Worm (Caenorhabditis elegans) whole organism, L4 larva: ENCODE measurements around the gene cat-1.

Experiments used
- F26F4.8 ChIP-seq: fragments of 200-800 bp; sonication (Bioruptor generic); conservative IDR thresholded peaks from 2 replicates; pipeline ENCODE4 v1.3.6; 2022; ENCODE audit warnings: missing genetic modification characterization, missing compliant biosample characterization
- F37D6.2 ChIP-seq: sonication (generic microtip); optimal IDR thresholded peaks from 2 replicates; lab custom pipeline; 2016; ENCODE audit warnings: mild to moderate bottlenecking, missing genetic modification characterization, missing compliant biosample characterization
- T20F7.1 ChIP-seq: fragments of 200-800 bp; sonication (Bioruptor generic); optimal IDR thresholded peaks from 2 replicates; lab custom pipeline; 2018; ENCODE audit warnings: mild to moderate bottlenecking, missing genetic modification characterization, missing compliant biosample characterization
- Y105C5A.15 ChIP-seq: fragments of 200-800 bp; sonication (Bioruptor generic); IDR thresholded peaks from 2 replicates; pipeline ENCODE4 v1.3.6; 2022; ENCODE audit warnings: missing genetic modification characterization, missing compliant biosample characterization
- ZK546.5 ChIP-seq, 2 experiments: sonication (generic microtip); optimal IDR thresholded peaks; 2 replicates each; lab custom pipeline; 2017; ENCODE audit warnings: missing biosample characterization in 2 of 2, missing genetic modification characterization in 2 of 2
- aha-1 ChIP-seq: fragments of 150-350 bp; peaks from one replicate; lab custom pipeline; 2014; ENCODE audit warnings: missing biosample characterization, missing genetic modification characterization
- ceh-20 ChIP-seq: fragments of 200-800 bp; sonication (Bioruptor generic); IDR thresholded peaks from 2 replicates; pipeline ENCODE4 v1.3.6; 2022; ENCODE audit warnings: missing genetic modification reagents, missing genetic modification characterization, missing compliant biosample characterization
- ceh-28 ChIP-seq: fragments of 150-350 bp; optimal IDR thresholded peaks from 2 replicates; lab custom pipeline; 2014; ENCODE audit warnings: missing biosample characterization, missing genetic modification reagents, missing genetic modification characterization
- cey-2 ChIP-seq: sonication (generic microtip); optimal IDR thresholded peaks from 3 replicates; lab custom pipeline; 2017; ENCODE audit warnings: missing genetic modification characterization, mild to moderate bottlenecking, missing compliant biosample characterization, antibody characterized with exemption, borderline replicate concordance; ENCODE audit not compliant: insufficient read depth
- daf-16 ChIP-seq, 3 experiments: sonication (generic microtip); optimal IDR thresholded peaks; 2 replicates each; lab custom pipeline; 2016 to 2017; ENCODE audit warnings: missing genetic modification characterization in 3 of 3, missing genetic modification reagents in 3 of 3, mild to moderate bottlenecking in 2 of 3, missing compliant biosample characterization in 2 of 3, missing biosample characterization in 1 of 3, moderate library complexity in 1 of 3
- dmd-8 ChIP-seq: fragments of 200-800 bp; sonication (Bioruptor generic); IDR thresholded peaks from 2 replicates; pipeline ENCODE4 v1.3.6; 2022; ENCODE audit warnings: missing genetic modification characterization, missing compliant biosample characterization
- dmd-9 ChIP-seq: fragments of 200-800 bp; sonication (Bioruptor generic); IDR thresholded peaks from 2 replicates; pipeline ENCODE4 v1.3.6; 2022; ENCODE audit warnings: missing genetic modification reagents, missing genetic modification characterization, missing compliant biosample characterization
- dpl-1 ChIP-seq: fragments of 150-350 bp; optimal IDR thresholded peaks from 2 replicates; lab custom pipeline; 2014; ENCODE audit warnings: missing biosample characterization, missing genetic modification reagents, missing genetic modification characterization
- duxl-1 ChIP-seq: sonication (generic microtip); optimal IDR thresholded peaks from 2 replicates; lab custom pipeline; 2016; ENCODE audit warnings: mild to moderate bottlenecking, missing genetic modification characterization, moderate library complexity, missing compliant biosample characterization; ENCODE audit not compliant: poor library complexity
- dve-1 ChIP-seq: sonication (generic microtip); optimal IDR thresholded peaks from 2 replicates; lab custom pipeline; 2017; ENCODE audit warnings: antibody characterized with exemption, mild to moderate bottlenecking, missing genetic modification characterization, missing compliant biosample characterization; ENCODE audit not compliant: insufficient read depth
- egl-27 ChIP-seq: sonication (generic microtip); optimal IDR thresholded peaks from 3 replicates; lab custom pipeline; 2017; ENCODE audit warnings: missing biosample characterization, missing genetic modification reagents, missing genetic modification characterization
- egl-43 ChIP-seq: fragments of 200-800 bp; sonication (Bioruptor generic); IDR thresholded peaks from 2 replicates; pipeline ENCODE4 v1.3.6; 2022; ENCODE audit warnings: missing genetic modification reagents, missing genetic modification characterization, missing compliant biosample characterization
- hlh-11 ChIP-seq: fragments of 200-800 bp; sonication (Bioruptor generic); optimal IDR thresholded peaks from 2 replicates; lab custom pipeline; 2018; ENCODE audit warnings: mild to moderate bottlenecking, missing genetic modification characterization, missing compliant biosample characterization
- hmg-1.1 ChIP-seq: fragments of 200-800 bp; sonication (Bioruptor generic); IDR thresholded peaks from 2 replicates; pipeline ENCODE4 v1.3.6; 2022; ENCODE audit warnings: missing genetic modification reagents, missing genetic modification characterization, missing compliant biosample characterization
- lin-1 ChIP-seq: fragments of 200-800 bp; sonication (Bioruptor generic); IDR thresholded peaks from 2 replicates; pipeline ENCODE4 v1.3.6; 2022; ENCODE audit warnings: missing genetic modification reagents, missing genetic modification characterization, missing compliant biosample characterization
- lin-13 ChIP-seq: fragments of 150-350 bp; optimal IDR thresholded peaks from 2 replicates; lab custom pipeline; 2014; ENCODE audit warnings: missing biosample characterization, missing genetic modification reagents, missing genetic modification characterization
- lin-29 ChIP-seq: fragments of 200-800 bp; sonication (Bioruptor generic); IDR thresholded peaks from 2 replicates; pipeline ENCODE4 v1.3.6; 2022; ENCODE audit warnings: missing genetic modification reagents, missing genetic modification characterization, missing compliant biosample characterization
- lin-38 ChIP-seq: fragments of 200-800 bp; sonication (Bioruptor generic); IDR thresholded peaks from 2 replicates; pipeline ENCODE4 v1.3.6; 2022; ENCODE audit warnings: missing genetic modification reagents, missing genetic modification characterization, missing compliant biosample characterization
- lir-3 ChIP-seq: sonication (generic microtip); optimal IDR thresholded peaks from 2 replicates; lab custom pipeline; 2016; ENCODE audit warnings: mild to moderate bottlenecking, missing genetic modification characterization, missing compliant biosample characterization
- lsy-2 ChIP-seq, 2 experiments: fragments of 150-350 bp in 1 of 2; sonication (generic microtip) in 1 of 2; optimal IDR thresholded peaks; 2 replicates each; lab custom pipeline; 2014 to 2017; ENCODE audit warnings: missing biosample characterization in 2 of 2, missing genetic modification characterization in 2 of 2
- mdt-29 ChIP-seq: fragments of 200-800 bp; sonication (Bioruptor generic); IDR thresholded peaks from 2 replicates; pipeline ENCODE4 v1.3.6; 2022; ENCODE audit warnings: missing genetic modification reagents, missing genetic modification characterization, missing compliant biosample characterization
- mes-2 ChIP-seq: sonication (generic microtip); optimal IDR thresholded peaks from 2 replicates; lab custom pipeline; 2016; ENCODE audit warnings: missing genotype, mild to moderate bottlenecking, missing genetic modification characterization, missing compliant biosample characterization; ENCODE audit not compliant: poor library complexity, severe bottlenecking
- mxl-3 ChIP-seq: fragments of 200-800 bp; sonication (Bioruptor generic); optimal IDR thresholded peaks from 2 replicates; lab custom pipeline; 2018; ENCODE audit warnings: mild to moderate bottlenecking, missing genetic modification characterization, missing compliant biosample characterization
- nhr-237 ChIP-seq: sonication (generic microtip); optimal IDR thresholded peaks from 2 replicates; lab custom pipeline; 2017; ENCODE audit warnings: missing biosample characterization, missing genetic modification characterization
- nhr-28 ChIP-seq: fragments of 150-350 bp; optimal IDR thresholded peaks from 2 replicates; lab custom pipeline; 2014; ENCODE audit warnings: missing biosample characterization, missing genetic modification characterization
- nhr-41 ChIP-seq: fragments of 200-800 bp; sonication (Bioruptor generic); IDR thresholded peaks from 2 replicates; pipeline ENCODE4 v1.3.6; 2022; ENCODE audit warnings: missing genetic modification reagents, missing genetic modification characterization, missing compliant biosample characterization
- nhr-48 ChIP-seq: sonication (generic microtip); optimal IDR thresholded peaks from 2 replicates; lab custom pipeline; 2016; ENCODE audit warnings: mild to moderate bottlenecking, missing genetic modification characterization, missing compliant biosample characterization
- nhr-77 ChIP-seq: fragments of 150-350 bp; optimal IDR thresholded peaks from 2 replicates; lab custom pipeline; 2014; ENCODE audit warnings: missing biosample characterization, missing genetic modification characterization
- pha-4 ChIP-seq, 2 experiments: fragments of 150-350 bp in 1 of 2; fragments of 200-800 bp in 1 of 2; sonication (Bioruptor generic) in 1 of 2; IDR thresholded peaks in 1 of 2; optimal IDR thresholded peaks in 1 of 2; 2 replicates each; pipeline versions ENCODE4 v1.3.6 to Lab custom; 2014 to 2022; ENCODE audit warnings: missing genetic modification characterization in 2 of 2, missing genetic modification reagents in 2 of 2, missing biosample characterization in 1 of 2, missing compliant biosample characterization in 1 of 2
- rbr-2 ChIP-seq: sonication (generic microtip); optimal IDR thresholded peaks from 2 replicates; lab custom pipeline; 2016; ENCODE audit warnings: missing genotype, missing genetic modification characterization, missing compliant biosample characterization
- sdz-12 ChIP-seq: fragments of 200-800 bp; sonication (Bioruptor generic); optimal IDR thresholded peaks from 2 replicates; lab custom pipeline; 2018; ENCODE audit warnings: mild to moderate bottlenecking, missing genetic modification characterization, missing compliant biosample characterization
- snpc-1.2 ChIP-seq: fragments of 200-800 bp; sonication (Bioruptor generic); IDR thresholded peaks from 2 replicates; pipeline ENCODE4 v1.3.6; 2022; ENCODE audit warnings: missing genetic modification reagents, missing genetic modification characterization, missing compliant biosample characterization
- snpc-4 ChIP-seq: fragments of 150-350 bp; optimal IDR thresholded peaks from 2 replicates; lab custom pipeline; 2014; ENCODE audit warnings: missing biosample characterization, missing genetic modification characterization
- spr-1 ChIP-seq: sonication (generic microtip); optimal IDR thresholded peaks from 2 replicates; lab custom pipeline; 2016; ENCODE audit warnings: mild to moderate bottlenecking, missing genetic modification characterization, missing compliant biosample characterization
- spr-3 ChIP-seq: fragments of 200-800 bp; sonication (Bioruptor generic); optimal IDR thresholded peaks from 2 replicates; lab custom pipeline; 2018; ENCODE audit warnings: mild to moderate bottlenecking, missing genetic modification characterization, missing compliant biosample characterization
- unc-39 ChIP-seq: sonication (generic microtip); optimal IDR thresholded peaks from 2 replicates; lab custom pipeline; 2017; ENCODE audit warnings: missing biosample characterization, missing genetic modification characterization
- unc-62 ChIP-seq, 3 experiments: fragments of 150-350 bp in 1 of 3; sonication (generic microtip); optimal IDR thresholded peaks in 2 of 3; peaks in 1 of 3; 1 replicate in 1 of 3; 2 replicates in 2 of 3; lab custom pipeline; 2014 to 2017; ENCODE audit warnings: missing biosample characterization in 3 of 3, missing genetic modification characterization in 3 of 3, missing genetic modification reagents in 3 of 3, missing genotype in 1 of 3
- zfp-2 ChIP-seq: sonication (generic microtip); optimal IDR thresholded peaks from 2 replicates; lab custom pipeline; 2016; ENCODE audit warnings: mild to moderate bottlenecking, missing genetic modification characterization, missing compliant biosample characterization

The cat-1 gene

DNA sequence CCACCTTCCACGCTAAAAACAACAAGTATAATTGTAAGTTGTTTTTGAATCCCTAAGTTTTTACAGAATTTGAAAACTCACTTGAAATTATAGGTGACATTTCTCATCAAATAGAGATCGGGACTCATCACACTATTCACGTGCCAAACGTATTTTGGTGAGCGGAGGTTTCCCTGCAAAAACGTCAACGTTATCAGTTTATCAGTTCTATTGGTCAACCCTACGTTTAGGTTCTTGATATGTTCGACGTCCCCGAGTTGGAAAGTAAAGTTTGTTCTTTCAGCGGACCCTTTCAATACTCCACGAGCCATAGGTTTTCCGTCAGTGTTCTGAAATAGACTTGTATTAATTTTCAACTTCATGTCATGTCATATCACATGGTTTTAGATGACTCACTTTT lies 15.1 kb downstream of the cat-1 start (continued):
- TF ChIP-seq sdz-12 (GFP tag; lab: Kevin White, UChicago) = no peak
- TF ChIP-seq T20F7.1 (GFP tag; lab: Kevin White, UChicago) = no peak
- no peak for TF ChIP-seq spr-3 (GFP tag; lab: Kevin White, UChicago)
- TF ChIP-seq nhr-77 (tag; lab: Kevin White, UChicago) = no peak
- TF ChIP-seq cey-2 (tag; lab: Kevin White, UChicago) = no peak
- no peak for TF ChIP-seq mdt-29 (GFP tag; lab: Robert Waterston, UW)

DNA sequence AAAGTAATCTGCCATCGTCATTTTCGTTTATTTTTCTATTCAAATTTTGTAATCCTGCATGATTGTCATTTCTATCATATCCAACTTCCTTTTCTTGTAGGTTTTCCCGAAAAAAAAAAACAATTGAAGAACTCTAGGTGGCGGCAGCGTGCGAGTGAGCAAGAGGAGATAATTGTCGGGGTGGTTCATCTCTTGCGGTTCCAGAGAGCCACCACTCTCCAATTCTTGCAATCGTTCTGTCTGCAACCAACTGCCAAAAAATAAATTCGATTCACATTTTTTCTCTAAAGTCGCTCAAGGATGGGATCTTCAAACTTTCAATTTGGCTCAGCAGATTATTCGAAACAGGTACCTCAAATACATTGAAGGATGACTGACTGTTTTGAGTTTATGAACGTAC lies 18.4 kb downstream of the cat-1 start, which contains the start of gene W01C8.1:
TSS of gene W01C8.1 (plus strand) at position 301 of the 400 bp plus-strand sequence.
- no peak for TF ChIP-seq hlh-11 (tag; lab: Kevin White, UChicago)
- TF ChIP-seq unc-62 (GFP tag; optimal IDR thresholded peaks at IDR 0.05 in 1 of 2; lab: Kevin White, UChicago) = peak in 1 of 2 experiments; percentile 80
- no peak for TF ChIP-seq unc-62 (tag; optimal IDR thresholded peaks at IDR 0.05; lab: Kevin White, UChicago)

ce11 chrX:5689077-5689476 lies 21.5 kb downstream of the cat-1 start:
- TF ChIP-seq mxl-3 (no peak), rbr-2 (tag; lab: Kevin White, UChicago) (no peak), lin-29 (GFP tag; lab: Robert Waterston, UW) (no peak), F26F4.8 (GFP tag; lab: Robert Waterston, UW) (no peak), mdt-29 (GFP tag; lab: Robert Waterston, UW) (no peak), dve-1 (tag; lab: Kevin White, UChicago) (no peak), lin-38 (GFP tag; lab: Robert Waterston, UW) (no peak), lin-1 (GFP tag; lab: Robert Waterston, UW) (no peak), egl-43 (no peak), egl-27 (tag; lab: Kevin White, UChicago) (no peak), nhr-41 (GFP tag; lab: Robert Waterston, UW) (no peak), dmd-9 (GFP tag; lab: Robert Waterston, UW) (no peak), duxl-1 (tag; lab: Kevin White, UChicago) (no peak)

DNA sequence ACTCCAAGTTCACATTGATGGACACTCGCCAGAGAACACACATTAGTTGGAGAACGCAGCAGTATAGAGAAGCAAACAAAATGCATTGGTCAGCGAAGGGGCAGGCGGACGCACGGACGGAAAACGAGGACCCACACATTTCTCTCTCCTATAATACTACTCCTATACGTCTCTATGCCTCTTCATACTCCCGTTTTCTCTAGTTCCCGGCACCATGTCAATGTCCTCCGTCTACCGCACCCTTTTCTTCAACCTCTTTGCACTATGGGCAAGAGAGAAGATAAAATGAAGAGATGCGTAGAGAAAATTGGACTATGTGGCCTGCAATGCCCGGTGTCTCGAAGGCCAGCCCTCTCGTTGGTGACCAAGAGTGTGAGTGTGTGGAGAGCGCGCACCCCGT lies 24.5 kb downstream of the cat-1 start, which contains the start of gene set-20:
TSS of gene set-20 (minus strand) at position 94 of the 400 bp plus-strand sequence.
- TF ChIP-seq nhr-28 = peak; percentile 65
- peak in 1 of 2 experiments; percentile 52 for TF ChIP-seq lsy-2 (tag; optimal IDR thresholded peaks at IDR 0.05; lab: Kevin White, UChicago)
- TF ChIP-seq dve-1 (tag; lab: Kevin White, UChicago) = peak; percentile 45
- no peak for TF ChIP-seq snpc-1.2 (GFP tag; lab: Robert Waterston, UW)
- TF ChIP-seq aha-1 (tag; lab: Kevin White, UChicago) = peak; percentile 67
- no peak for TF ChIP-seq Y105C5A.15 (GFP tag; lab: Robert Waterston, UW)
- TF ChIP-seq zfp-2 (tag; lab: Kevin White, UChicago) = no peak
- no peak for TF ChIP-seq nhr-48 (tag; lab: Kevin White, UChicago)
- TF ChIP-seq spr-1 = no peak
- TF ChIP-seq dpl-1 (GFP tag; lab: Kevin White, UChicago) = no peak
- no peak for TF ChIP-seq snpc-4 (tag; lab: Kevin White, UChicago)
- TF ChIP-seq F37D6.2 (tag; lab: Kevin White, UChicago) = peak; percentile 33
- no peak for TF ChIP-seq unc-39
- TF ChIP-seq ZK546.5 (tag; optimal IDR thresholded peaks at IDR 0.05; lab: Kevin White, UChicago) = no peak
- no peak for TF ChIP-seq nhr-237 (tag; lab: Kevin White, UChicago)
- TF ChIP-seq lir-3 (tag; lab: Kevin White, UChicago) = no peak
- TF ChIP-seq unc-62 (GFP tag; optimal IDR thresholded peaks at IDR 0.05 in 1 of 2; lab: Kevin White, UChicago) = peak in 1 of 2 experiments; percentile 99
- TF ChIP-seq unc-62 (tag; optimal IDR thresholded peaks at IDR 0.05; lab: Kevin White, UChicago) = no peak
- TF ChIP-seq ceh-20 = no peak
- 0 out of 2 replicates have a peak, but pooled peaks have one; percentile 7 for TF ChIP-seq dmd-8 (GFP tag; lab: Robert Waterston, UW)
- no peak for TF ChIP-seq pha-4 (GFP tag; IDR thresholded peaks at IDR 0.05; lab: Robert Waterston, UW)
- TF ChIP-seq pha-4 (tag; optimal IDR thresholded peaks at IDR 0.05; lab: Kevin White, UChicago) = peak; percentile 52
- TF ChIP-seq lin-13 (GFP tag; lab: Kevin White, UChicago) = no peak
- no peak for TF ChIP-seq daf-16 (GFP tag; optimal IDR thresholded peaks at IDR 0.05; lab: Kevin White, UChicago)
- TF ChIP-seq daf-16 (tag; optimal IDR thresholded peaks at IDR 0.05; lab: Kevin White, UChicago) = no peak
- no peak; the same call in 1 of the 2 replicates for TF ChIP-seq hmg-1.1
- no peak for TF ChIP-seq ceh-28 (tag; lab: Kevin White, UChicago)
- peak; percentile 67 for TF ChIP-seq mes-2 (tag; lab: Kevin White, UChicago)
